Worm (Caenorhabditis elegans): ENCODE results near the gene mltn-12.

The mltn-12 gene

DNA sequence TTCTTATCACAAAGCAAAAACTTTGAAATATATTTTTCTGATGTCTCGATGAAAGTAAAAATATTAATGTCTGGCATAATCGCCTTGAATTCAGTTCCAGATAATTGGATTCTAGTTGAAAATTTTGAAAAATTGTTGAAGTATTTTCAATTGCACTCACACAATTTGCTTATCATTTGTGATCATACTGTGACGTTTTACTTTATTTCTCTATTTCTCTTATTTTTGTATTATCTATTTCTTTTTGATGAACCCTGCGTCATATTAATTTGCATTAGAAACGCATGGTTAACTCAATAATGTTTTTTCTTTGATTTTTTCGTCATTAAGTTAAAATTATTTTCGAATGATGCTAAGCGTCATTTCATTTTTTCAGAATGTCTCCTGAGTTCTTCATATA, 17.4 kb downstream of the mltn-12 start, which contains the start of gene C53D6.11:
C53D6.11 (plus strand) TSS at position 328 of the 400 bp plus-strand sequence.
- TF ChIP-seq sdz-38 (tag; optimal IDR thresholded peaks at IDR 0.05) (no peak), nhr-80 (tag; optimal IDR thresholded peaks at IDR 0.05) (peak; percentile 55), somi-1 (GFP tag; optimal IDR thresholded peaks at IDR 0.05) (no peak), hmg-1.2 (GFP tag; IDR thresholded peaks at IDR 0.05) (peak; percentile 32; the same call in 1 of the 2 replicates)

DNA sequence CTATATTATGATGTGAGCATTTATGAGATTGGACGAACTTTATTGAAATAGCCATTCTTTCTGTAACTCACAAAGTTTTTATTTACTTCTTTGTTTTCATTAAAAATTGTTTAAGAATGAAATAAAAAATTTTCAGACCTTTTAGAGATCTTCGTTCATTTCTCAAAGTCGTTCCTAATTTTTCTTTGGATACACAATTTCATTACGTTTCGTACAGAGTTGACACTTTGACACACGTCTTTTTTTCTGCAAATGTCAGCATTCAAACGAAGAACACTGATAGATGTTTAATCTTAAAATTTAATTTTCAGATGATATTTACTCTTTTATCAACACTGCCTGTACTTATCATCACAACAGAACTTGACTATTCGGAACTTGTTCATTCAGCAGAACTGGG, 23.6 kb downstream of the mltn-12 start, which contains the start of gene acc-2:
acc-2 (plus strand) TSS at position 301 of the 400 bp plus-strand sequence.
- TF ChIP-seq ceh-58 (GFP tag; IDR thresholded peaks at IDR 0.05) = no peak
- TF ChIP-seq sdz-38 (tag; optimal IDR thresholded peaks at IDR 0.05) = no peak
- no peak for TF ChIP-seq ztf-28 (GFP tag; IDR thresholded peaks at IDR 0.05)

DNA sequence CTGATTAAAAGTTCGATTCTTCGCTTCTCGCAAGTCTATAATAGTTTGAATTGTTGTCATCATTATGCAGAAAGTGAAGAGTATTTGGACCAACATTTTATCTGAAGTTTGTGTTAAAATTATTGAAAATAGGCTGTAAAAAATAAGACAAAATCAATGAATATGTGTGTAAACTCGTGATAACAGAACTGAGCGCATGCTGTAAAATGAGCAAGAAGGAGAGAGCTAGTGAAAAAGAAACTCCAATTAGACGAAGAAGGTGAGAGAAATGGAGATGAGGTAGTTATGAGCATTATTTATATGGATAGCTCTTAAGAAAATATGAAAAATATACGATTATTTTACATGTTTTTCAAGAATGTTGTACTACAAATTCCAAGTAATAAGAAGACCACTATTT, 28.0 kb downstream of the mltn-12 start, which contains the start of gene C53D6.4:
C53D6.4 (minus strand) TSS at position 101 of the 400 bp plus-strand sequence.
- TF ChIP-seq chd-7 (tag; optimal IDR thresholded peaks at IDR 0.05) = no peak
- no peak for TF ChIP-seq mel-28 (tag; optimal IDR thresholded peaks at IDR 0.05; ENCODE audit: borderline replicate concordance)
- no peak for TF ChIP-seq F10E7.11 (tag; optimal IDR thresholded peaks at IDR 0.05)
- TF ChIP-seq hlh-26 (GFP tag; conservative IDR thresholded peaks at IDR 0.05) = no peak
- no peak for TF ChIP-seq Y53G8AR.9 (GFP tag; conservative IDR thresholded peaks at IDR 0.05)
- TF ChIP-seq D2030.7 (GFP tag; IDR thresholded peaks at IDR 0.05) = no peak

DNA sequence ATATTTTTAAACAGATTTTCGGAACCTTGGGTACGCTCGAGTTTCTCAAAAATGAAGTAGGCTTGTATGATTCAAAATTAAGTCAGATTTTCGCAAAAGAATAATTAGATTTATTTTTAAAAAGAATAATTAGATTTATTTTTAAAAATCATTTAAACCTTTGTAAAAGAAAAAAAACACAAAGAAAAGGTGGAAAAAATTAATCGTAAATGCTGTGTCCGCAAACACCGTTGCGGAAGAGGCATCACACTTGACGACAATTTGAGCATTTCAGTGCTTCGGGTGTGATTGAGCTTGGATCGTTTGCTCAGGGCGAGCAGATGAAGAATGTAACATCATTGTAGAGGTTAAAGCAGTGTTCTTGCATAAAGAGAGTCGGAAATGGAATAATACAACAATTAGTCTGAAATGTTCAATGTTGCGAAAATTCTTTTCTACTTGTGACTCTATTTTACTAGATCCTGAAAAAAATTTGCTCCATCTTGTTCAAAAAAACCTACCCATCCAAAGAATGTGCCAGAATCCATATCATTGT, 28.4 kb downstream of the mltn-12 start:
- TF ChIP-seq ztf-25 (GFP tag; IDR thresholded peaks at IDR 0.05) = no peak
- no peak for TF ChIP-seq hlh-12 (tag; optimal IDR thresholded peaks at IDR 0.05)
- no peak for TF ChIP-seq B0261.1 (tag; optimal IDR thresholded peaks at IDR 0.05)
- TF ChIP-seq ceh-100 (GFP tag; IDR thresholded peaks at IDR 0.05) = no peak
- no peak for TF ChIP-seq T07F8.4 (tag; optimal IDR thresholded peaks at IDR 0.05)
- TF ChIP-seq nfya-1 (tag; optimal IDR thresholded peaks at IDR 0.05; ENCODE audit: borderline replicate concordance, insufficient read depth) = no peak
- no peak for TF ChIP-seq K12H6.12 (tag; optimal IDR thresholded peaks at IDR 0.05)
- no peak for TF ChIP-seq ceh-91 (GFP tag; IDR thresholded peaks at IDR 0.05)
- TF ChIP-seq zim-3 (tag; optimal IDR thresholded peaks at IDR 0.05) = no peak
- no peak for TF ChIP-seq mcd-1 (GFP tag; IDR thresholded peaks at IDR 0.05)
- TF ChIP-seq mes-4 (tag; optimal IDR thresholded peaks at IDR 0.05) = no peak
- TF ChIP-seq dpff-1 (tag; optimal IDR thresholded peaks at IDR 0.05) = no peak
- no peak for TF ChIP-seq nfyb-1 (GFP tag; IDR thresholded peaks at IDR 0.05)
- TF ChIP-seq ceh-40 (GFP tag; IDR thresholded peaks at IDR 0.05) = no peak
- TF ChIP-seq Y67H2A.10 (GFP tag; conservative IDR thresholded peaks at IDR 0.05) = no peak
- no peak for TF ChIP-seq B0035.1 (tag; optimal IDR thresholded peaks at IDR 0.05)
- no peak for TF ChIP-seq chd-7 (tag; optimal IDR thresholded peaks at IDR 0.05)

DNA sequence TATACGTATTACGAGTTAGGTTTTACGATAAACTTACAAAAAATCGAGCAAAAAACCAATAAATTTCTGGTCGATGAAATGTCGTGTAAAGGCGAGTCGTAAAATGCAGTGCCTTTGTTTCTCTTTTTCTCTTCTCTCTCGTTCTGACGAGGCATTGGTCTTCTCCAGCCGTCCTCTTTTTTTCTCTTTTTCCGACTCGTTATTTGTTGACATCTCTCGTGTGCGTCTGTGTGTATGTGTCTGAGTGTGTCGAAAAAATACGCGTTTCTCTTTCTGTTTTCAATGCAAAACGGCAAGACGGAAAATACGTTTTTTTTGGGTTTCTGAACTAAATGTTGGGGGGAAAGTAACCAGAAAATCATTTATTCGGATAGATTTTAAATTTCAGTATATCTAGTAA, 39.7 kb downstream of the mltn-12 start, which contains the start of gene C53D6.6:
C53D6.6 (minus strand) TSS at position 118 of the 400 bp plus-strand sequence.
- TF ChIP-seq hsf-1 (GFP tag; IDR thresholded peaks at IDR 0.05) (no peak), snpc-1.3 (tag; optimal IDR thresholded peaks at IDR 0.05; ENCODE audit: insufficient read depth) (no peak), dpff-1 (tag; optimal IDR thresholded peaks at IDR 0.05) (no peak), madf-8 (GFP tag; conservative IDR thresholded peaks at IDR 0.05) (no peak), T07F8.4 (tag; optimal IDR thresholded peaks at IDR 0.05) (no peak), tlf-1 (GFP tag; optimal IDR thresholded peaks at IDR 0.05) (no peak), pbrm-1 (GFP tag; IDR thresholded peaks at IDR 0.05) (no peak), chd-7 (tag; optimal IDR thresholded peaks at IDR 0.05) (no peak)

Measured in whole organism, young adult.